Fruit fly (Drosophila melanogaster): ENCODE results near the gene RpS21.

Gene RpS21

DNA sequence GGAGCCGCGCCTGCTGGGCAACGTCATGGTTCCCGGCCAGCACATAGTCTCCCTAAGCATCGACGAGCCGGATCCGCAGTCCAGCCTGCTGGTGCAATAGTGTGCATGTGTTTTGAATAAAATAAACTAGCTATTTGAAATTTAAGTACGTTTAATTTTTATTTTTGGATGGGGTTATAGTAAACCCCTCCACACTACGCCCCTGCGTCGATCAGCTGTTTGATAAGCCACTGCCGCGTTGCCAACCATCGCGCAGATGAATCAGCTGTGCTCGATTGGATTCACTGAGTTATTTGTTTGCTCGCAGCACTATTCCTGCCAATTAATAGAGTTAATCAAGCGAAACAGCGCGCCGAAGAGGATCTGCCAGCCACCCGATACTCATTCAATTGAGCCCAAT is 23.0 kb downstream of the RpS21 start, which contains the start of gene RabGGTb (continued):
- TF ChIP-seq gsb (GFP tag; IDR thresholded peaks at IDR 0.05) (peak; percentile 34), dm (GFP tag; optimal IDR thresholded peaks at IDR 0.05) (peak; percentile 56), ara (GFP tag; IDR thresholded peaks at IDR 0.05) (peak; percentile 65; the same call in 1 of the 2 replicates), CG31365 (tag; optimal IDR thresholded peaks at IDR 0.05) (no peak), Hr3 (GFP tag; optimal IDR thresholded peaks at IDR 0.05) (peak; percentile 33), gsb-n (tag; optimal IDR thresholded peaks at IDR 0.05) (peak; percentile 52), odd (GFP tag; optimal IDR thresholded peaks at IDR 0.05) (peak; percentile 5), CG2129 (GFP tag; IDR thresholded peaks at IDR 0.05; ENCODE audit: partially characterized antibody) (no peak), Doc3 (GFP tag; IDR thresholded peaks at IDR 0.05; ENCODE audit: partially characterized antibody) (peak; percentile 47; the same call in 2 of the 3 replicates), nerfin-2 (GFP tag; IDR thresholded peaks at IDR 0.05; ENCODE audit: partially characterized antibody) (no peak), lab (GFP tag; optimal IDR thresholded peaks at IDR 0.05) (peak; percentile 72), gro (GFP tag; optimal IDR thresholded peaks at IDR 0.05) (peak; percentile 40), trh (GFP tag; optimal IDR thresholded peaks at IDR 0.05) (no peak), ase (GFP tag; IDR thresholded peaks at IDR 0.05) (peak; percentile 67; the same call in 2 of the 3 replicates), pho (GFP tag; optimal IDR thresholded peaks at IDR 0.05) (peak; percentile 57), disco-r (GFP tag; optimal IDR thresholded peaks at IDR 0.05) (no peak), ERR (GFP tag; optimal IDR thresholded peaks at IDR 0.05) (peak; percentile 15), mam (GFP tag; optimal IDR thresholded peaks at IDR 0.05) (peak; percentile 74), Scr (GFP tag; IDR thresholded peaks at IDR 0.05; ENCODE audit: partially characterized antibody) (0 out of 2 replicates have a peak, but pooled peaks have one; percentile 10), chn (GFP tag; optimal IDR thresholded peaks at IDR 0.05) (peak; percentile 28), CG3065 (GFP tag; optimal IDR thresholded peaks at IDR 0.05) (no peak), Atf-2 (GFP tag; optimal IDR thresholded peaks at IDR 0.05) (peak; percentile 51), CG12744 (GFP tag; optimal IDR thresholded peaks at IDR 0.05) (no peak), otp (GFP tag; IDR thresholded peaks at IDR 0.05) (peak; percentile 73; the same call in 2 of the 3 replicates), vfl (GFP tag; optimal IDR thresholded peaks at IDR 0.05) (no peak), HLH54F (GFP tag; optimal IDR thresholded peaks at IDR 0.05) (peak; percentile 67), CG15696 (tag; optimal IDR thresholded peaks at IDR 0.05) (peak; percentile 12), al (GFP tag; IDR thresholded peaks at IDR 0.05) (peak; percentile 59), cato (GFP tag; optimal IDR thresholded peaks at IDR 0.05; ENCODE audit: borderline replicate concordance) (no peak), CG1233 (GFP tag; optimal IDR thresholded peaks at IDR 0.05) (no peak), Oli (tag; optimal IDR thresholded peaks at IDR 0.05) (peak; percentile 36), CG17186 (GFP tag; optimal IDR thresholded peaks at IDR 0.05) (peak; percentile 39), bab2 (GFP tag; optimal IDR thresholded peaks at IDR 0.05) (peak; percentile 66), CG7963 (GFP tag; IDR thresholded peaks at IDR 0.05; ENCODE audit: partially characterized antibody) (no peak), CG2712 (tag; optimal IDR thresholded peaks at IDR 0.05) (peak; percentile 50), lilli (GFP tag; optimal IDR thresholded peaks at IDR 0.05) (peak; percentile 95), MBD-R2 (GFP tag; IDR thresholded peaks at IDR 0.05) (peak; percentile 98), unpg (GFP tag; optimal IDR thresholded peaks at IDR 0.05) (peak; percentile 46), CG34224 (GFP tag; IDR thresholded peaks at IDR 0.05; ENCODE audit: partially characterized antibody) (peak; percentile 63), CG31388 (GFP tag; optimal IDR thresholded peaks at IDR 0.05) (no peak), Awh (GFP tag; IDR thresholded peaks at IDR 0.05) (peak; percentile 79), Usf (GFP tag; optimal IDR thresholded peaks at IDR 0.05) (no peak), seq (GFP tag; IDR thresholded peaks at IDR 0.05) (peak; percentile 81), CG31224 (GFP tag; IDR thresholded peaks at IDR 0.05) (peak; percentile 55; the same call in 1 of the 2 replicates), twi (tag; optimal IDR thresholded peaks at IDR 0.05) (no peak), eyg (GFP tag; optimal IDR thresholded peaks at IDR 0.05) (peak; percentile 13), ac (GFP tag; optimal IDR thresholded peaks at IDR 0.05) (no peak), pb (GFP tag; optimal IDR thresholded peaks at IDR 0.05) (no peak), CG14860 (GFP tag; IDR thresholded peaks at IDR 0.05; ENCODE audit: partially characterized antibody) (no peak), hb (GFP tag; IDR thresholded peaks at IDR 0.05; ENCODE audit: partially characterized antibody) (no peak), Spps (tag; optimal IDR thresholded peaks at IDR 0.05) (no peak)

Measured in whole organism, embryonic.